Fruit fly (Drosophila melanogaster): Measurements from ENCODE around the gene tomb.

DNA sequence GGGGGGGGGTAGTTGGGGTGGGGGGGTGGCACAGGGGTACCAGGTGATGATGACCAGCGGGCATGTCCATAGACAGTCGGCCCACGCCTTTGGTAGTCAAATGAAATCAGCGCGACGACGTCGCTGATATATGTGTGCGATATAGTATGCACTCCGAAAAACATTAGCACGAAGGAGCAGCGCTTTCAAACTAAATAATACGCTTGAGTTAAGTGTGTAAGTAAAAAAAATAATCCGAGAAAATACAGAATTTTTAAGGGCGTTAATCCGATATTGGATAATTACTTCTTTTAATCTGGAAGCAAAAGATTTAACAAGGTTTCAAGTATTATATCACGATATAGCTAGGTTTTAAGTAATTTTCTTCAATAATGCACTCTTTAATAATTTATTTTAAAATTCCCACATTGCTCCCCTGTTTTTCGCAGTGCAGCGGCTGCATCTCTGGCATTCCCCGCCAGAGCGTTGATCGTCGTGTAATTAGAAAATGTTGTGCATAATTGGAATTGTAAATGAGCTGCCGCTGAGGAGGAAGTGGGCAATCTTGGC is 41.7 kb downstream of the tomb start:
- TF ChIP-seq CG12768 (GFP tag; optimal IDR thresholded peaks at IDR 0.05) = no peak
- no peak for TF ChIP-seq ovo (GFP tag; optimal IDR thresholded peaks at IDR 0.05)
- no peak for TF ChIP-seq CG7101 (tag; optimal IDR thresholded peaks at IDR 0.05)
- TF ChIP-seq kay (GFP tag; ENCODE audit: borderline replicate concordance) = no peak
- TF ChIP-seq cic (GFP tag; optimal IDR thresholded peaks at IDR 0.05) = no peak
- TF ChIP-seq cnc (optimal IDR thresholded peaks at IDR 0.05) = no peak
- TF ChIP-seq CG7045 (GFP tag; optimal IDR thresholded peaks at IDR 0.05) = no peak
- TF ChIP-seq tj (GFP tag; optimal IDR thresholded peaks at IDR 0.05) = no peak
- no peak for TF ChIP-seq pad (GFP tag; optimal IDR thresholded peaks at IDR 0.05)

All from whole organism, adult.